Worm (Caenorhabditis elegans) whole organism, midembryonic: ENCODE results near the gene F40G9.8.

Experiments
- T22C8.4 ChIP-seq: fragments of 200-800 bp; sonication (Bioruptor generic); IDR thresholded peaks from 2 replicates; pipeline ENCODE4 v1.3.6; 2022; ENCODE audit warnings: missing genetic modification characterization, missing compliant biosample characterization
- cog-1 ChIP-seq: sonication (generic microtip); optimal IDR thresholded peaks from 2 replicates; lab custom pipeline; 2016; ENCODE audit warnings: missing genetic modification characterization, missing compliant biosample characterization
- flt-1 ChIP-seq: fragments of 200-800 bp; sonication (Bioruptor generic); IDR thresholded peaks from 2 replicates; pipeline ENCODE4 v1.3.6; 2022; ENCODE audit warnings: missing genetic modification characterization, missing compliant biosample characterization
- klf-2 ChIP-seq: fragments of 200-800 bp; sonication (Bioruptor generic); conservative IDR thresholded peaks from 2 replicates; pipeline ENCODE4 v1.3.6; 2022; ENCODE audit warnings: missing genetic modification reagents, missing genetic modification characterization, missing compliant biosample characterization
- ref-1 ChIP-seq: fragments of 200-800 bp; sonication (Bioruptor generic); conservative IDR thresholded peaks from 2 replicates; pipeline ENCODE4 v1.3.6; 2022; ENCODE audit warnings: missing genetic modification reagents, missing genetic modification characterization, missing compliant biosample characterization
- tab-1 ChIP-seq: fragments of 200-800 bp; sonication (Bioruptor generic); IDR thresholded peaks from 2 replicates; pipeline ENCODE4 v1.3.6; 2022; ENCODE audit warnings: missing genetic modification characterization, missing compliant biosample characterization
- ztf-23 ChIP-seq: fragments of 200-800 bp; sonication (Bioruptor generic); IDR thresholded peaks from 2 replicates; pipeline ENCODE4 v1.3.6; 2022; ENCODE audit warnings: missing genetic modification reagents, missing genetic modification characterization, missing compliant biosample characterization
- ztf-29 ChIP-seq: fragments of 200-800 bp; sonication (Bioruptor generic); IDR thresholded peaks from 2 replicates; pipeline ENCODE4 v1.3.6; 2022; ENCODE audit warnings: missing genetic modification reagents, missing genetic modification characterization, missing compliant biosample characterization

- no peak for TF ChIP-seq ref-1 (GFP tag; lab: Robert Waterston, UW)
- TF ChIP-seq flt-1 (GFP tag; lab: Robert Waterston, UW), result no peak
- no peak for TF ChIP-seq tab-1 (GFP tag; lab: Robert Waterston, UW)
- no peak for TF ChIP-seq ztf-23
- no peak for TF ChIP-seq T22C8.4
- no peak for TF ChIP-seq ztf-29 (GFP tag; lab: Robert Waterston, UW)
- no peak for TF ChIP-seq cog-1 (tag; lab: Kevin White, UChicago)
- TF ChIP-seq klf-2, result no peak
Measured at ce11 chrIII:169478-169877, 4.8 kb upstream of the F40G9.8 start, which contains the start of gene F40G9.18.
